Worm (Caenorhabditis elegans): ENCODE results near the gene ddr-1.

DNA sequence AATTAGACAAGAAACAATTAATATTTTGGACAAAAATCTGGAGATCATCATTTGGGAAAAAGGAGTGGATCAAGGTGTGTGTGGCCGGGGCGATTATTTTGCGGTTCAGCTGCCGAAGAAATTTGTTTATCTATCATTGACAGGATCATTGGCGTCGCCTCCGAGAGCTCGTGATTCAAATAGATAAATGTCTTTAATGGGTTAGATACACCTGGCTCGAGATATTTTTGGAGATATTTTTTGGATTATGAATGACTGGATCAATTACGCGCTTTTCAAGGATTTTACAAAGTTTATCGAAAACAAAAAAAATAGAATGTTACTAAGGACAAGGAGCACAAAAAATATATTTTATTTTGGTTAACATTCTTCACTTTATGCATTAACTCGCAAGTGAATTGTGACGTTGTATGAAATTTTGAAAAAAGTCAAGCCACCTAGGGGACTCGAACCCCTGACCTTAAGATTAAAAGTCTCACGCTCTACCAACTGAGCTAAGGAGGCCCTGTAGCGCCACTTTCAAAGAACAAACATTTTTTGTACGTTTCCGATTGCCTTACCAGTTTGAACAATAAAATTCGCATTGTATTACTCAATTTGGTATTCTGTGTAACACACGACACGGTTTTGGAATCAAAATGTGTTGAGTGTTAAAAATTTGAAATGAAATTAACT lies 10.1 kb upstream of the ddr-1 start, which contains the start of gene C25F6.6:
- TF ChIP-seq him-1 (tag; optimal IDR thresholded peaks at IDR 0.05) (no peak), W03F9.2 (tag; optimal IDR thresholded peaks at IDR 0.05) (no peak), dao-5 (tag; optimal IDR thresholded peaks at IDR 0.05) (no peak)
